Worm (Caenorhabditis elegans): ENCODE measurements around the gene K08C7.1.

Gene K08C7.1

DNA sequence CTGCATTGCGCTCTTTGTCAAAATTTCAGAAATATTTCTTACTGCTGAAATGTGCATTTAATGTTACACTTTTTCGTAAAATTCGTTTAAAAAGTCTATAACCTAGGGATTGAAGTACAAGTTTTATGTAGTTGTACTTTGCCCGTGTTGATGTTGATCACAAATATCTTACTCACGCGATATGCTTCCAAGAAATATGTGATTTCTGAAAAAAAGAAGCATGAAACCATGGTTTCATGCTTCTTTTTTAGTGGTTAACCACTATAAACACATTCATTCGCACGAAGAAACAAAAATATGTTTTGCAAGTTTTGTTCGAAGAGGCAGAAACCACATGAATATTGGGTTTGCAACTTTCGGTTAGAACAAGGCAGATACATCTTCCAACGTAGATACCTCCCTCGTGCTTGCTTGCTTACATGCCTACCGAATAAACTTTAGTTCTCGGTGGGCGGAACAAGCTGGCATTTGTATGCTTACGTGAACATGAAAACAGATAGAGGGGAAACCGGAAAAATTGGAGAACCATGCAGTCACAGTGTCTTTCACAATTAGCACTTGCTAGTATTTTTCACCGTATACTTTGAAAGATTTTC lies 32.5 kb downstream of the K08C7.1 start, which contains the start of gene R102.3:
Gene R102.3, plus strand, starts transcription at position 546 of the 596 bp plus-strand sequence.
- TF ChIP-seq nhr-12 (tag; optimal IDR thresholded peaks at IDR 0.05) (no peak), mep-1 (tag; optimal IDR thresholded peaks at IDR 0.05) (no peak), unc-120 (tag; optimal IDR thresholded peaks at IDR 0.05; ENCODE audit: poor library complexity, severe bottlenecking) (no peak), pha-4 (tag; optimal IDR thresholded peaks at IDR 0.05) (no peak), nhr-28 (tag; optimal IDR thresholded peaks at IDR 0.05) (no peak), nhr-76 (tag; optimal IDR thresholded peaks at IDR 0.05) (no peak), ceh-83 (GFP tag; optimal IDR thresholded peaks at IDR 0.05) (no peak), unc-62 (GFP tag; optimal IDR thresholded peaks at IDR 0.05) (no peak), ceh-43 (GFP tag; optimal IDR thresholded peaks at IDR 0.05) (no peak), ceh-39 (tag; optimal IDR thresholded peaks at IDR 0.05) (no peak), tbx-8 (GFP tag; optimal IDR thresholded peaks at IDR 0.05) (no peak), unc-39 (tag; optimal IDR thresholded peaks at IDR 0.05) (no peak), blmp-1 (tag; optimal IDR thresholded peaks at IDR 0.05) (no peak)

DNA sequence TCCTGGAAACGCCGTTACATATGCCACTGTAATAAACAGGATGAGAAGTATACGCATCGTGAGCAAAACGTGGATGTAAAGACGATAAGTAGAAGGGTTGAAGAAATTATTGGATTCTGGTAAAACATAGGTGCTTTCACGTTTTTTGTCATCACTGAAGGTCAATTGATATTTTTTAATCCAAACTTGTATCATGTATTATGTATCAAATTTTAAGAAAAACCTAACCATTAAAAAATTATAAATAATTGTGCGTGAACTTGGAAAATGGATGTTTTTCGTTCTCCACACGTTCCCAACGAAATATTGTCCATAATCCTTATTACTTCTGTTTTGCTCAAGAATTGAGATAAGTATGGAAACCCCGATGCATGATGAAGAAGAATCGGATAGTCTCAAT lies 33.5 kb downstream of the K08C7.1 start, which contains the start of gene R102.8:
Gene R102.8, minus strand, starts transcription at position 101 of the 400 bp plus-strand sequence.
- TF ChIP-seq tbx-8 (GFP tag; optimal IDR thresholded peaks at IDR 0.05) (no peak), bed-3 (GFP tag; optimal IDR thresholded peaks at IDR 0.05) (no peak), mab-5 (tag; optimal IDR thresholded peaks at IDR 0.05) (no peak), unc-62 (GFP tag; optimal IDR thresholded peaks at IDR 0.05) (no peak), elt-3 (tag; optimal IDR thresholded peaks at IDR 0.05) (no peak), ceh-39 (tag; optimal IDR thresholded peaks at IDR 0.05) (no peak), nhr-76 (tag; optimal IDR thresholded peaks at IDR 0.05) (no peak), ham-2 (GFP tag; optimal IDR thresholded peaks at IDR 0.05) (no peak), ces-1 (GFP tag; optimal IDR thresholded peaks at IDR 0.05) (no peak), ceh-43 (GFP tag; optimal IDR thresholded peaks at IDR 0.05) (no peak), unc-120 (tag; optimal IDR thresholded peaks at IDR 0.05; ENCODE audit: poor library complexity, severe bottlenecking) (no peak)

ce11 chrIV:10695203-10695602 lies 38.6 kb downstream of the K08C7.1 start, which contains the start of gene R102.4:
TSS of gene R102.4 (minus strand) at chrIV:10695303.
- no peak for TF ChIP-seq bed-3 (GFP tag; optimal IDR thresholded peaks at IDR 0.05)
- TF ChIP-seq nhr-28 (tag; optimal IDR thresholded peaks at IDR 0.05) = no peak
- TF ChIP-seq lin-32 (GFP tag; optimal IDR thresholded peaks at IDR 0.05) = no peak
- TF ChIP-seq unc-62 (GFP tag; optimal IDR thresholded peaks at IDR 0.05) = no peak
- TF ChIP-seq drap-1 (GFP tag; optimal IDR thresholded peaks at IDR 0.05) = no peak
- TF ChIP-seq nhr-12 (tag; optimal IDR thresholded peaks at IDR 0.05) = no peak
- TF ChIP-seq unc-120 (tag; optimal IDR thresholded peaks at IDR 0.05; ENCODE audit: poor library complexity, severe bottlenecking) = no peak
- no peak for TF ChIP-seq ceh-83 (GFP tag; optimal IDR thresholded peaks at IDR 0.05)
- no peak for TF ChIP-seq zip-8 (tag; optimal IDR thresholded peaks at IDR 0.05)
- no peak for TF ChIP-seq blmp-1 (tag; optimal IDR thresholded peaks at IDR 0.05)
- TF ChIP-seq ztf-11 (tag; optimal IDR thresholded peaks at IDR 0.05) = no peak
- no peak for TF ChIP-seq sptf-1 (tag; optimal IDR thresholded peaks at IDR 0.05)

DNA sequence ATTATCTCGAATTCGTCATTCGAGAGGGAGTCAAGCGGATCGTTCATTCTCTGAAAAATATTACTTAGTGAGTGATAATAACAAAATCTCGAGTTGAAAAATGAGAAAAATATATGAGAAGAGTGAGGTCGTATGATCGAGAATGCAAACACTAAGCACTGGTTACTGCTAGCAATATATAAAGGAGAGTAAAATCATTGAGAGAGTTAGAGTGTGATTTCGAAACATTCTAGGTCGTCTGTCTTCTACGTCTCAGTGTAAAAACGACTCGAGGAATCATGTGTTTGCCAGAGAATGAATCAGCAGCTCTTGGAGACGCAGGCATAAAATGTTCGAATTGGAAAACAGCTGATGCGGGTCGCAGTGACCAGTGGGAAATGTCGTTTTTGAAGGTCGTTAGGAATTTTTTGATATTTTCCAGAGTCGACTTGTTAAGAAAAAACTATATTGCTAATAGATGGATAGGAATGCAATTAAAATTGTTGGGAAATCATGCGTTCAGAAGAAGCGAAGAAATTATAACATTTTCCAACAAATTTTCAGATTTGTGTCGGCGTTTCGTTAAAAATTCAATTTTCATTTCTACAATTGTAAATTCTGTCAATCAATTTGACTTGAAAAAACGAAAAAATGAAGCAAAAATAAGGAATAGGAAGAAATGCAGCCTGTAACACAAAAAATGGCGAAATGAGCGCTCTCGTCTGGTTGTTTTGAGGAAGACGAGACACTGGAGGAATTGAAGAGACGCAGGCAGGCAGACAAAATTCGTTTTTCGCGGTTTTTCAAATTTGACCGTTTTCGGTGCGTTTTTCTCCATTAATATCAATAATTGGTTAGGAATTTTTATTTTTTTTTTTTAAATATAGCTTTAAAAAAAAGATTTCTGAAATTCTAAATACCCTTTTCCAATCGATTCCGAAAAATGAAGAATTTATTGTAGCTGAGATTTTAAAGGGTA lies 40.7 kb downstream of the K08C7.1 start, which contains the start of gene allo-1:
Gene allo-1, minus strand, starts transcription at position 51 of the 958 bp plus-strand sequence.
- TF ChIP-seq lsy-2 (tag; optimal IDR thresholded peaks at IDR 0.05) (peak; percentile 10), hlh-1 (tag; optimal IDR thresholded peaks at IDR 0.05) (peak; percentile 95), ces-1 (GFP tag; optimal IDR thresholded peaks at IDR 0.05) (no peak)

DNA sequence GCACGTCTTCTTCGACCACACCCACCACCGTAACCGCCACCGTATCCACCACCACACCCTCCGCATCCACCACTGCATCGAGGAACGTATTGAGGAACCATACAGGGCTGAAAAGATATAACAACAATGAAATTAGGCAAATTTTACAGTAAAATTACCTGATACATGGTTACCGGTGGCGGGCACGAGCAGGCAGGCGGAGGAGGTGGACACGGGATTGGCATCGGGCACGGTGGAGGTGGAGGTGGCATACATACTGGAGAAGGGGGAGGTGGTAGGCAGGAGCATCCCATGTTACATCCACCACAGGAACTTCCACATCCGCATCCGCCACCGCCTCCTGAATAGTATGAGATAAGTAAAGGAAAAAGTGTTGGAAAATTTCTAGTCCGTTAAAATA lies 41.9 kb downstream of the K08C7.1 start:
- TF ChIP-seq unc-62 (GFP tag; optimal IDR thresholded peaks at IDR 0.05) (no peak), lin-13 (tag; optimal IDR thresholded peaks at IDR 0.05) (no peak), snpc-4 (tag; optimal IDR thresholded peaks at IDR 0.05) (no peak), ceh-83 (GFP tag; optimal IDR thresholded peaks at IDR 0.05) (no peak), nhr-76 (tag; optimal IDR thresholded peaks at IDR 0.05) (no peak), ztf-11 (tag; optimal IDR thresholded peaks at IDR 0.05) (no peak), tbx-8 (GFP tag; optimal IDR thresholded peaks at IDR 0.05) (no peak)

Measured in whole organism, mixed stage, embryonic.